Worm (Caenorhabditis elegans) whole organism, young adult: ENCODE measurements around the gene W04D2.4.

Source experiments
- B0019.2 ChIP-seq: fragments of 200-800 bp; sonication (Bioruptor generic); conservative IDR thresholded peaks from 2 replicates; pipeline ENCODE4 v1.3.6; 2022; ENCODE audit warnings: missing genetic modification reagents, missing genetic modification characterization, missing compliant biosample characterization
- B0035.1 ChIP-seq: sonication (generic microtip); optimal IDR thresholded peaks from 2 replicates; lab custom pipeline; 2016; ENCODE audit warnings: missing genetic modification characterization, mild to moderate bottlenecking, missing compliant biosample characterization, missing genotype, missing genetic modification reagents
- D2030.7 ChIP-seq: fragments of 200-800 bp; sonication (Bioruptor generic); IDR thresholded peaks from 2 replicates; pipeline ENCODE4 v1.3.6; 2022; ENCODE audit warnings: missing genetic modification reagents, missing genetic modification characterization, missing compliant biosample characterization
- F22D6.2 ChIP-seq: sonication (generic microtip); optimal IDR thresholded peaks from 2 replicates; lab custom pipeline; 2016; ENCODE audit warnings: mild to moderate bottlenecking, missing genetic modification characterization, missing compliant biosample characterization
- F33H1.4 ChIP-seq: fragments of 200-800 bp; sonication (Bioruptor generic); IDR thresholded peaks from 2 replicates; pipeline ENCODE4 v1.3.6; 2022; ENCODE audit warnings: missing genetic modification reagents, missing genetic modification characterization, missing compliant biosample characterization
- F57A8.1 ChIP-seq: fragments of 200-800 bp; sonication (Bioruptor generic); optimal IDR thresholded peaks from 2 replicates; lab custom pipeline; 2018; ENCODE audit warnings: mild to moderate bottlenecking, missing genetic modification characterization, moderate library complexity, missing compliant biosample characterization
- Y67H2A.10 ChIP-seq: fragments of 200-800 bp; sonication (Bioruptor generic); conservative IDR thresholded peaks from 2 replicates; pipeline ENCODE4 v1.3.6; 2022; ENCODE audit warnings: missing genetic modification reagents, missing genetic modification characterization, missing compliant biosample characterization
- aptf-2 ChIP-seq: fragments of 200-800 bp; sonication (Bioruptor generic); conservative IDR thresholded peaks from 2 replicates; pipeline ENCODE4 v1.3.6; 2022; ENCODE audit warnings: missing genetic modification reagents, missing genetic modification characterization, missing compliant biosample characterization
- attf-3 ChIP-seq: fragments of 200-800 bp; sonication (Bioruptor generic); conservative IDR thresholded peaks from 2 replicates; pipeline ENCODE4 v1.3.6; 2022; ENCODE audit warnings: missing genetic modification reagents, missing genetic modification characterization, missing compliant biosample characterization
- attf-5 ChIP-seq: fragments of 200-800 bp; sonication (Bioruptor generic); optimal IDR thresholded peaks from 2 replicates; lab custom pipeline; 2018; ENCODE audit warnings: mild to moderate bottlenecking, missing genetic modification characterization, missing compliant biosample characterization
- ceh-27 ChIP-seq: fragments of 200-800 bp; sonication (Bioruptor generic); optimal IDR thresholded peaks from 2 replicates; lab custom pipeline; 2018; ENCODE audit warnings: mild to moderate bottlenecking, missing genetic modification characterization, moderate library complexity, missing compliant biosample characterization
- dox-1 ChIP-seq: fragments of 200-800 bp; sonication (Bioruptor generic); IDR thresholded peaks from 2 replicates; pipeline ENCODE4 v1.3.6; 2022; ENCODE audit warnings: missing genetic modification reagents, missing genetic modification characterization, missing compliant biosample characterization
- dpl-1 ChIP-seq: fragments of 150-350 bp; optimal IDR thresholded peaks from 2 replicates; lab custom pipeline; 2014; ENCODE audit warnings: missing biosample characterization, missing genetic modification reagents, missing genetic modification characterization
- efl-1 ChIP-seq: fragments of 150-350 bp; optimal IDR thresholded peaks from 2 replicates; lab custom pipeline; 2014; ENCODE audit warnings: missing biosample characterization, missing genetic modification reagents, missing genetic modification characterization
- egrh-3 ChIP-seq: fragments of 200-800 bp; sonication (Bioruptor generic); IDR thresholded peaks from 2 replicates; pipeline ENCODE4 v1.3.6; 2022; ENCODE audit warnings: missing genetic modification reagents, missing genetic modification characterization, missing compliant biosample characterization
- ets-4 ChIP-seq: fragments of 200-800 bp; sonication (Bioruptor generic); optimal IDR thresholded peaks from 2 replicates; lab custom pipeline; 2018; ENCODE audit warnings: mild to moderate bottlenecking, missing genetic modification characterization, missing compliant biosample characterization
- hmg-1.2 ChIP-seq: fragments of 200-800 bp; sonication (Bioruptor generic); IDR thresholded peaks from 2 replicates; pipeline ENCODE4 v1.3.6; 2022; ENCODE audit warnings: missing genetic modification reagents, missing genetic modification characterization, missing compliant biosample characterization
- hmg-20 ChIP-seq: fragments of 200-800 bp; sonication (Bioruptor generic); IDR thresholded peaks from 2 replicates; pipeline ENCODE4 v1.3.6; 2022; ENCODE audit warnings: missing genetic modification reagents, missing genetic modification characterization, missing compliant biosample characterization
- hsf-1 ChIP-seq: fragments of 200-800 bp; sonication (Bioruptor generic); IDR thresholded peaks from 2 replicates; pipeline ENCODE4 v1.3.6; 2022; ENCODE audit warnings: missing genetic modification reagents, missing genetic modification characterization, missing compliant biosample characterization
- lin-26 ChIP-seq: fragments of 200-800 bp; sonication (Bioruptor generic); IDR thresholded peaks from 2 replicates; pipeline ENCODE4 v1.3.6; 2022; ENCODE audit warnings: missing genetic modification reagents, missing genetic modification characterization, missing compliant biosample characterization
- madf-10 ChIP-seq: sonication (generic microtip); optimal IDR thresholded peaks from 2 replicates; lab custom pipeline; 2016; ENCODE audit warnings: mild to moderate bottlenecking, missing genetic modification characterization, missing compliant biosample characterization
- madf-6 ChIP-seq: fragments of 200-800 bp; sonication (Bioruptor generic); IDR thresholded peaks from 2 replicates; pipeline ENCODE4 v1.3.6; 2022; ENCODE audit warnings: missing genetic modification reagents, missing genetic modification characterization, missing compliant biosample characterization
- madf-8 ChIP-seq: fragments of 200-800 bp; sonication (Bioruptor generic); conservative IDR thresholded peaks from 2 replicates; pipeline ENCODE4 v1.3.6; 2022; ENCODE audit warnings: missing genetic modification reagents, missing genetic modification characterization, missing compliant biosample characterization
- nfya-2 ChIP-seq: fragments of 200-800 bp; sonication (Bioruptor generic); IDR thresholded peaks from 2 replicates; pipeline ENCODE4 v1.3.6; 2022; ENCODE audit warnings: missing genetic modification reagents, missing genetic modification characterization, missing compliant biosample characterization
- nhr-179 ChIP-seq: sonication (generic microtip); optimal IDR thresholded peaks from 2 replicates; lab custom pipeline; 2016; ENCODE audit warnings: mild to moderate bottlenecking, missing genetic modification characterization, missing compliant biosample characterization
- pbrm-1 ChIP-seq: fragments of 200-800 bp; sonication (Bioruptor generic); IDR thresholded peaks from 2 replicates; pipeline ENCODE4 v1.3.6; 2022; ENCODE audit warnings: missing genetic modification reagents, missing genetic modification characterization, missing compliant biosample characterization
- repo-1 ChIP-seq: sonication (generic microtip); optimal IDR thresholded peaks from 2 replicates; lab custom pipeline; 2017; ENCODE audit warnings: mild to moderate bottlenecking, missing genetic modification characterization, missing compliant biosample characterization
- somi-1 ChIP-seq: fragments of 200-800 bp; sonication (Bioruptor generic); optimal IDR thresholded peaks from 2 replicates; lab custom pipeline; 2018; ENCODE audit warnings: mild to moderate bottlenecking, missing genetic modification characterization, missing compliant biosample characterization
- sptf-2 ChIP-seq: fragments of 200-800 bp; sonication (Bioruptor generic); optimal IDR thresholded peaks from 2 replicates; lab custom pipeline; 2018; ENCODE audit warnings: mild to moderate bottlenecking, missing genetic modification characterization, missing compliant biosample characterization
- tbp1 ChIP-seq: fragments of 200-800 bp; sonication (Bioruptor generic); optimal IDR thresholded peaks from 2 replicates; lab custom pipeline; 2018; ENCODE audit warnings: mild to moderate bottlenecking, missing genetic modification characterization, missing compliant biosample characterization
- unc-130 ChIP-seq: sonication (generic microtip); optimal IDR thresholded peaks from 2 replicates; lab custom pipeline; 2016; ENCODE audit warnings: missing genetic modification reagents, missing genetic modification characterization, missing compliant biosample characterization
- ztf-22 ChIP-seq: fragments of 200-800 bp; sonication (Bioruptor generic); optimal IDR thresholded peaks from 2 replicates; lab custom pipeline; 2018; ENCODE audit warnings: mild to moderate bottlenecking, missing genetic modification characterization, moderate library complexity, missing compliant biosample characterization
- ztf-26 ChIP-seq: sonication (generic microtip); optimal IDR thresholded peaks from 2 replicates; lab custom pipeline; 2017; ENCODE audit warnings: missing genetic modification characterization, missing compliant biosample characterization
- ztf-6 ChIP-seq: fragments of 200-800 bp; sonication (Bioruptor generic); IDR thresholded peaks from 2 replicates; pipeline ENCODE4 v1.3.6; 2022; ENCODE audit warnings: missing genetic modification reagents, missing genetic modification characterization, missing compliant biosample characterization

Gene W04D2.4

DNA sequence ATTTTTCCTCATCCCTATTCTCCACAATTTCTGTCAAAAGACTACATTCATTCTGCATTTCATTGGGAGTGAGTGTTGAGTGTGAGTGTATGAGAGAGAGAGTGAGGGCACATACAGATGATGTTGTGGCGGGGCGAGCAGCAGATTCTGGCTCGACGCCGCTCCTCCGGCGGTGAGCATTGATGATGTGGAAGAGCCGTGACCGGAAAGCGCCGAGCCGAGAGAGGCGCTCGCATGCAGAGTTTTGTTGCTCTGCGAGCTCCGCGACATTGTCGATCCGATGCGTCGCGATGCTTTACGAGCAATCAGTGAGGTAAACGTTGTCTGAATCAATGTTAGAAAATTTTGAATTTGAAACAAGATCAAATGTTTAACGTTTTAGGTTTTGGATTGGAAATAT is 41.9 kb downstream of the W04D2.4 start:
- TF ChIP-seq nfya-2 (GFP tag; lab: Robert Waterston, UW), result no peak
- TF ChIP-seq egrh-3 (GFP tag; lab: Robert Waterston, UW), result peak; percentile 81; the same call in 1 of the 2 replicates
- no peak for TF ChIP-seq ets-4 (GFP tag; lab: Kevin White, UChicago)
- no peak for TF ChIP-seq B0019.2 (GFP tag; lab: Robert Waterston, UW)
- TF ChIP-seq hmg-1.2, result 0 out of 2 replicates have a peak, but pooled peaks have one; percentile 4

DNA sequence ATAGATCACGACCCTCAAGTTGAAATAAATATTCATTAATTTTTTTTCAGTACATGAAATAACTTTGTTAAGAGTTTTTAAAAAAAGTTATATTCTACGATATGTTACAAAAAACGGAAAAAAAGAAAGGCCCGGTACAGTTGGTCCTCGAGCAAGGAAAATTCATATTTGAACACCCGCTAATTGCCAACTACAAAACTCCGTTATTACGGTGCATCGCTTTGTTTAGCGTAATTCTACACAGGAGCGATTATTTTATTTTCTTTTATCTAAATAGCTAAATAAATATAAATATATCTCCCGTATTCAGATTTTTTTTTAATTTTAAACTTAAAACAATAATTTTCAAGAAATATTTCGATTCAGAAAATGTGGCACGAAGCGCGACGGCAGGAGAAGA is 47.1 kb downstream of the W04D2.4 start, which contains the start of gene F28C1.1:
F28C1.1 (plus strand) TSS at position 365 of the 400 bp plus-strand sequence.
- TF ChIP-seq ztf-6 (GFP tag; lab: Robert Waterston, UW) (no peak), attf-3 (GFP tag; lab: Robert Waterston, UW) (peak; percentile 93), dpl-1 (GFP tag; lab: Kevin White, UChicago) (peak; percentile 7), efl-1 (GFP tag; lab: Kevin White, UChicago) (peak; percentile 51)

DNA sequence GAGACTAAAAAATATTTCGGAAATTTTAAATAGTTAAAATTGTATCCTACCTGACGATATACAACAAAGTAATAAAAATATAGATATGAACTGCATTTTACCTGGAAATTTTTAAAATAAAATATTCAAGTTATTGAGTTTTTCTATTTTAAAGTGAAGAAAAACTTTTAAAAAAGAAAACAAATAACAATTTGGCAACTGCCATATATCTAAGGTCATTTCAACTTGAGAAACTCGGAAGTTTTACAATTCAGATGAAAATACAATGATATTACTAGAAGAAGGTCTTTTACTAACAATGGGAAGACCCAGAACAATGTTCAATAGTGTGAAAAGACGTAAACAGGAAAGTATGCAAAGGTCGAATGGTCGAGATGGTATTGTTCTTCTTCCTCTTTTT is 47.7 kb downstream of the W04D2.4 start, which contains the start of gene C54D10.10:
C54D10.10 (minus strand) TSS at position 101 of the 400 bp plus-strand sequence.
- no peak for TF ChIP-seq lin-26
- TF ChIP-seq F33H1.4 (GFP tag; lab: Robert Waterston, UW), result no peak
- TF ChIP-seq madf-6 (GFP tag; lab: Robert Waterston, UW), result no peak
- TF ChIP-seq D2030.7 (GFP tag; lab: Robert Waterston, UW), result no peak
- TF ChIP-seq F22D6.2, result no peak
- no peak for TF ChIP-seq ztf-22 (GFP tag; lab: Kevin White, UChicago)
- no peak for TF ChIP-seq dox-1 (GFP tag; lab: Robert Waterston, UW)
- no peak for TF ChIP-seq hmg-1.2
- no peak for TF ChIP-seq F57A8.1
- TF ChIP-seq B0035.1 (tag; lab: Kevin White, UChicago), result no peak
- TF ChIP-seq Y67H2A.10 (GFP tag; lab: Robert Waterston, UW), result no peak
- no peak for TF ChIP-seq hmg-20
- TF ChIP-seq sptf-2 (GFP tag; lab: Kevin White, UChicago), result no peak
- no peak for TF ChIP-seq somi-1
- no peak for TF ChIP-seq pbrm-1 (GFP tag; lab: Robert Waterston, UW)
- no peak for TF ChIP-seq nhr-179
- TF ChIP-seq hsf-1 (GFP tag; lab: Robert Waterston, UW), result no peak
- TF ChIP-seq unc-130 (GFP tag; lab: Kevin White, UChicago), result no peak
- no peak for TF ChIP-seq attf-5 (GFP tag; lab: Kevin White, UChicago)

DNA sequence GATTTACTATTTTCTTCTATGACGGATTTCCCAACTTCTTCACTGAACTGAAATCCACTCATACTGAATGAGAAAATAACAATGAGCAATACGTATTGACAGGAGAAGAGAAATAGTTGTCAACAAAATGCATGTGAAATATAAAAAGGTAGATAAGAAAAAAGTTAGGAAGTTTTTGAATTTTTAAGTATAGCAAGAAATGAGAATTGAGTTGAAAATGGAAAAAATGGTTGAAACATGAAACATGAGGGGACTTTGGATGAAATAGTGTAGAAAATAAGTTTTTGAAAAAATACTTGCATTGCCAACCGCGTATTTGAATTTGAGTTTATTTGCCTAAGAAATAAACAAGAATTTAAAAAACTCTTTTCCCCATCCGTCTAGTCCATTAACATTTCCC is 50.7 kb downstream of the W04D2.4 start, which contains the start of the genes pals-38 and C54D10.9:
pals-38 (minus strand) TSS at position 101 of the 400 bp plus-strand sequence.
C54D10.9 (plus strand) TSS at position 259 of the 400 bp plus-strand sequence.
- TF ChIP-seq madf-8 (GFP tag; lab: Robert Waterston, UW), result no peak
- no peak for TF ChIP-seq repo-1
- no peak for TF ChIP-seq madf-10 (tag; lab: Kevin White, UChicago)
- TF ChIP-seq ztf-26 (tag; lab: Kevin White, UChicago), result no peak
- no peak for TF ChIP-seq F33H1.4 (GFP tag; lab: Robert Waterston, UW)
- TF ChIP-seq tbp1 (GFP tag; lab: Kevin White, UChicago), result no peak
- TF ChIP-seq aptf-2 (GFP tag; lab: Robert Waterston, UW), result no peak
- no peak for TF ChIP-seq ceh-27 (GFP tag; lab: Kevin White, UChicago)
